Fruit fly (Drosophila melanogaster): ENCODE measurements around the gene Smyd5.

The Smyd5 gene

dm6 chr3R:21195210-21195967, 23.2 kb downstream of the Smyd5 start (continued):
- TF ChIP-seq dmrt99B (tag; optimal IDR thresholded peaks at IDR 0.05) (peak; percentile 12), sens-2 (GFP tag; IDR thresholded peaks at IDR 0.05) (0 out of 2 replicates have a peak, but pooled peaks have one; percentile 37), YL-1 (GFP tag; optimal IDR thresholded peaks at IDR 0.05) (no peak), MTF-1 (GFP tag; optimal IDR thresholded peaks at IDR 0.05; ENCODE audit: borderline replicate concordance) (no peak), ci (GFP tag; IDR thresholded peaks at IDR 0.05) (0 out of 3 replicates have a peak, but pooled peaks have one; percentile 56), so (GFP tag; IDR thresholded peaks at IDR 0.05) (peak; percentile 17; the same call in 1 of the 3 replicates), sens (GFP tag) (peak; percentile 78), CG7839 (tag; optimal IDR thresholded peaks at IDR 0.05) (peak; percentile 2), Med (GFP tag) (peak; percentile 17), zfh1 (GFP tag; IDR thresholded peaks at IDR 0.05) (peak; percentile 56; the same call in 2 of the 3 replicates), CoRest (tag; optimal IDR thresholded peaks at IDR 0.05) (peak; percentile 13), CG10979 (tag; optimal IDR thresholded peaks at IDR 0.05) (peak; percentile 12), CG4404 (GFP tag; IDR thresholded peaks at IDR 0.05) (0 out of 2 replicates have a peak, but pooled peaks have one; percentile 25), vvl (GFP tag; IDR thresholded peaks at IDR 0.05) (0 out of 2 replicates have a peak, but pooled peaks have one; percentile 36), CG18599 (GFP tag; optimal IDR thresholded peaks at IDR 0.05) (peak; percentile 15), aop (GFP tag; IDR thresholded peaks at IDR 0.05) (no peak), row (GFP tag; IDR thresholded peaks at IDR 0.05) (peak; percentile 38), dati (GFP tag; IDR thresholded peaks at IDR 0.05) (no peak), Dip3 (GFP tag; optimal IDR thresholded peaks at IDR 0.05) (no peak), CG30403 (GFP tag; optimal IDR thresholded peaks at IDR 0.05) (peak; percentile 44), nmo (GFP tag; optimal IDR thresholded peaks at IDR 0.05) (peak; percentile 9), nom (GFP tag; optimal IDR thresholded peaks at IDR 0.05) (peak; percentile 3), Hr39 (optimal IDR thresholded peaks at IDR 0.05) (no peak), ro (GFP tag; IDR thresholded peaks at IDR 0.05) (no peak), ara (GFP tag; IDR thresholded peaks at IDR 0.05) (0 out of 2 replicates have a peak, but pooled peaks have one; percentile 30), CG32772 (GFP tag; IDR thresholded peaks at IDR 0.05) (0 out of 2 replicates have a peak, but pooled peaks have one; percentile 23), unpg (GFP tag; optimal IDR thresholded peaks at IDR 0.05) (peak; percentile 9), CG17328 (GFP tag; IDR thresholded peaks at IDR 0.05) (0 out of 2 replicates have a peak, but pooled peaks have one; percentile 33), gem (tag; optimal IDR thresholded peaks at IDR 0.05) (peak; percentile 53), lmd (GFP tag; IDR thresholded peaks at IDR 0.05) (0 out of 2 replicates have a peak, but pooled peaks have one; percentile 19), pros (GFP tag; optimal IDR thresholded peaks at IDR 0.05) (no peak), esg (GFP tag; conservative IDR thresholded peaks at IDR 0.05) (peak; percentile 7; the same call in 1 of the 2 replicates), CG12659 (GFP tag; optimal IDR thresholded peaks at IDR 0.05) (peak; percentile 0), dysf (GFP tag; IDR thresholded peaks at IDR 0.05) (peak; percentile 56), CG2712 (tag; optimal IDR thresholded peaks at IDR 0.05) (peak; percentile 35), Xbp1 (GFP tag; optimal IDR thresholded peaks at IDR 0.05) (peak; percentile 14), org-1 (GFP tag; optimal IDR thresholded peaks at IDR 0.05) (no peak), az2 (GFP tag; optimal IDR thresholded peaks at IDR 0.05) (peak; percentile 26), tgo (GFP tag; IDR thresholded peaks at IDR 0.05) (0 out of 3 replicates have a peak, but pooled peaks have one; percentile 21), CG11504 (tag; optimal IDR thresholded peaks at IDR 0.05) (peak; percentile 24), Drgx (GFP tag; IDR thresholded peaks at IDR 0.05) (peak; percentile 67), CG18262 (tag; optimal IDR thresholded peaks at IDR 0.05) (peak; percentile 8), dmrt11E (tag; optimal IDR thresholded peaks at IDR 0.05) (peak; percentile 46), ATbp (GFP tag; optimal IDR thresholded peaks at IDR 0.05) (peak; percentile 6), grau (tag; optimal IDR thresholded peaks at IDR 0.05) (peak; percentile 25), CG43689 (GFP tag; IDR thresholded peaks at IDR 0.05) (no peak), B-H1 (GFP tag; IDR thresholded peaks at IDR 0.05) (no peak), CG7357 (GFP tag; IDR thresholded peaks at IDR 0.05) (no peak), CG2120 (GFP tag; optimal IDR thresholded peaks at IDR 0.05) (peak; percentile 15)
